Fruit fly (Drosophila melanogaster) whole organism, embryonic: ENCODE measurements around the gene CG10801.
A peak's percentile ranks its signal among the peaks of the same experiment; 100 is the strongest.

Experiments
- Atf3 ChIP-seq: fragments of 200-800 bp; sonication (Bioruptor generic); optimal IDR thresholded peaks from 3 replicates; lab custom pipeline; 2016; ENCODE audit warnings: missing biosample characterization, missing genetic modification characterization
- CG10321 ChIP-seq: fragments of 200-800 bp; sonication (Bioruptor generic); IDR thresholded peaks from 2 replicates; pipeline ENCODE4 v1.3.6; 2022; ENCODE audit warnings: missing biosample characterization, missing genetic modification characterization
- CG11085 ChIP-seq: fragments of 200-800 bp; sonication (Bioruptor generic); IDR thresholded peaks from 2 replicates; pipeline ENCODE4 v1.3.6; 2022; ENCODE audit warnings: missing biosample characterization, missing genetic modification characterization
- CG11093 ChIP-seq: fragments of 200-800 bp; sonication (Bioruptor generic); IDR thresholded peaks from 3 replicates; pipeline ENCODE4 v1.3.6; 2022; ENCODE audit warnings: missing biosample characterization, missing genetic modification characterization
- CG1233 ChIP-seq: fragments of 200-800 bp; sonication (Bioruptor generic); optimal IDR thresholded peaks from 4 replicates; lab custom pipeline; 2018; ENCODE audit warnings: missing biosample characterization, mild to moderate bottlenecking, missing genetic modification characterization
- CG14710 ChIP-seq: fragments of 200-800 bp; sonication (Bioruptor generic); optimal IDR thresholded peaks from 3 replicates; lab custom pipeline; 2019; ENCODE audit warnings: missing biosample characterization, mild to moderate bottlenecking, missing genetic modification characterization, moderate library complexity
- CG1603 ChIP-seq: fragments of 200-800 bp; sonication (Bioruptor generic); optimal IDR thresholded peaks from 2 replicates; lab custom pipeline; 2019; ENCODE audit warnings: missing biosample characterization, mild to moderate bottlenecking, missing genetic modification characterization, moderate library complexity
- CG16863 ChIP-seq: fragments of 200-800 bp; sonication (Bioruptor generic); optimal IDR thresholded peaks from 3 replicates; lab custom pipeline; 2016; ENCODE audit warnings: missing biosample characterization, missing genetic modification characterization
- CG17359 ChIP-seq: fragments of 200-800 bp; sonication (Bioruptor generic); optimal IDR thresholded peaks from 3 replicates; lab custom pipeline; 2018; ENCODE audit warnings: missing biosample characterization, mild to moderate bottlenecking, missing genetic modification characterization, moderate library complexity
- CG18011 ChIP-seq: fragments of 200-800 bp; sonication (Bioruptor generic); optimal IDR thresholded peaks from 2 replicates; lab custom pipeline; 2017; ENCODE audit warnings: missing biosample characterization, missing genetic modification characterization, mild to moderate bottlenecking, moderate library complexity, missing genotype
- CG2116 ChIP-seq: fragments of 200-800 bp; sonication (Bioruptor generic); optimal IDR thresholded peaks from 3 replicates; lab custom pipeline; 2018; ENCODE audit warnings: missing biosample characterization, mild to moderate bottlenecking, missing genetic modification characterization
- CG2199 ChIP-seq: fragments of 200-800 bp; sonication (Bioruptor generic); IDR thresholded peaks from 3 replicates; pipeline ENCODE4 v1.3.6; 2022; ENCODE audit warnings: missing biosample characterization, missing genetic modification characterization
- CG31224 ChIP-seq: fragments of 200-800 bp; sonication (Bioruptor generic); IDR thresholded peaks from 2 replicates; pipeline ENCODE4 v1.3.6; 2022; ENCODE audit warnings: missing biosample characterization, missing genetic modification characterization
- CG31441 ChIP-seq: fragments of 200-800 bp; sonication (Bioruptor generic); IDR thresholded peaks from 2 replicates; pipeline ENCODE4 v1.3.6; 2022; ENCODE audit warnings: missing biosample characterization, missing genetic modification characterization
- CG3163 ChIP-seq: fragments of 200-800 bp; sonication (Bioruptor generic); optimal IDR thresholded peaks from 3 replicates; lab custom pipeline; 2016; ENCODE audit warnings: missing biosample characterization, missing genetic modification characterization
- CG4617 ChIP-seq: fragments of 200-800 bp; sonication (Bioruptor generic); optimal IDR thresholded peaks from 3 replicates; lab custom pipeline; 2016; ENCODE audit warnings: missing biosample characterization, missing genetic modification characterization, borderline replicate concordance
- CG4854 ChIP-seq: fragments of 200-800 bp; sonication (Bioruptor generic); optimal IDR thresholded peaks from 2 replicates; lab custom pipeline; 2016; ENCODE audit warnings: missing biosample characterization, missing genetic modification characterization, inconsistent platforms
- CG5180 ChIP-seq: fragments of 200-800 bp; sonication (Bioruptor generic); optimal IDR thresholded peaks from 3 replicates; lab custom pipeline; 2017; ENCODE audit warnings: missing biosample characterization, missing genetic modification characterization, mild to moderate bottlenecking, moderate library complexity, missing genetic modification reagents
- CG6654 ChIP-seq: fragments of 200-800 bp; sonication (Bioruptor generic); optimal IDR thresholded peaks from 2 replicates; lab custom pipeline; 2017; ENCODE audit warnings: missing biosample characterization, mild to moderate bottlenecking, missing genetic modification characterization
- CG6813 ChIP-seq: fragments of 200-800 bp; sonication (Bioruptor generic); optimal IDR thresholded peaks from 2 replicates; lab custom pipeline; 2017; ENCODE audit warnings: missing biosample characterization, missing genetic modification characterization, mild to moderate bottlenecking, moderate library complexity, missing genetic modification reagents
- CG7271 ChIP-seq: fragments of 200-800 bp; sonication (Bioruptor generic); optimal IDR thresholded peaks from 2 replicates; lab custom pipeline; 2018; ENCODE audit warnings: missing biosample characterization, mild to moderate bottlenecking, missing genetic modification characterization, moderate library complexity
- CG9215 ChIP-seq: fragments of 200-800 bp; sonication (Bioruptor generic); IDR thresholded peaks from 2 replicates; pipeline ENCODE4 v1.3.6; 2022; ENCODE audit warnings: missing biosample characterization, missing genetic modification characterization
- Dref ChIP-seq: fragments of 200-800 bp; sonication (Bioruptor generic); IDR thresholded peaks from 2 replicates; pipeline ENCODE4 v1.3.6; 2022; ENCODE audit warnings: missing biosample characterization, missing genetic modification characterization
- ERR ChIP-seq: fragments of 200-800 bp; sonication (Bioruptor generic); optimal IDR thresholded peaks from 2 replicates; lab custom pipeline; 2016; ENCODE audit warnings: missing biosample characterization, missing genetic modification characterization
- Fer3 ChIP-seq: fragments of 200-800 bp; sonication (Bioruptor generic); optimal IDR thresholded peaks from 2 replicates; lab custom pipeline; 2018; ENCODE audit warnings: missing biosample characterization, mild to moderate bottlenecking, missing genetic modification characterization, moderate library complexity
- Gug ChIP-seq: fragments of 200-800 bp; sonication (Bioruptor generic); IDR thresholded peaks from 4 replicates; pipeline ENCODE4 v1.3.6; 2022; ENCODE audit warnings: missing biosample characterization, missing genetic modification characterization
- HHEX ChIP-seq: fragments of 200-800 bp; sonication (Bioruptor generic); optimal IDR thresholded peaks from 3 replicates; lab custom pipeline; 2017; ENCODE audit warnings: missing biosample characterization, mild to moderate bottlenecking, missing genetic modification characterization, missing genetic modification reagents
- Hr3 ChIP-seq: fragments of 200-800 bp; sonication (Bioruptor generic); optimal IDR thresholded peaks from 3 replicates; lab custom pipeline; 2016; ENCODE audit warnings: missing biosample characterization, missing genetic modification characterization
- Jarid2 ChIP-seq: fragments of 200-800 bp; sonication (Bioruptor generic); optimal IDR thresholded peaks from 3 replicates; lab custom pipeline; 2017; ENCODE audit warnings: mild to moderate bottlenecking, missing biosample characterization, missing genetic modification reagents, missing genetic modification characterization
- Mrtf ChIP-seq: fragments of 200-800 bp; sonication (Bioruptor generic); IDR thresholded peaks from 3 replicates; pipeline ENCODE4 v1.3.6; 2022; ENCODE audit warnings: missing biosample characterization, missing genetic modification characterization
- NC2α ChIP-seq: fragments of 200-800 bp; sonication (Bioruptor generic); optimal IDR thresholded peaks from 2 replicates; lab custom pipeline; 2016; ENCODE audit warnings: missing biosample characterization, missing genetic modification characterization
- Rfx ChIP-seq: fragments of 200-800 bp; sonication (Bioruptor generic); IDR thresholded peaks from 2 replicates; pipeline ENCODE4 v1.3.6; 2022; ENCODE audit warnings: missing biosample characterization, missing genetic modification characterization
- Sox100B ChIP-seq: fragments of 200-800 bp; sonication (Bioruptor generic); optimal IDR thresholded peaks from 3 replicates; lab custom pipeline; 2018; ENCODE audit warnings: missing biosample characterization, mild to moderate bottlenecking, missing genetic modification characterization
- Xrp1 ChIP-seq: fragments of 200-800 bp; sonication (Bioruptor generic); IDR thresholded peaks from 2 replicates; pipeline ENCODE4 v1.3.6; 2022; ENCODE audit warnings: missing biosample characterization, missing genetic modification characterization
- ara ChIP-seq: fragments of 200-800 bp; sonication (Bioruptor generic); IDR thresholded peaks from 2 replicates; pipeline ENCODE4 v1.3.6; 2022; ENCODE audit warnings: missing biosample characterization, missing genetic modification characterization
- bigmax ChIP-seq: fragments of 200-800 bp; sonication (Bioruptor generic); optimal IDR thresholded peaks from 2 replicates; lab custom pipeline; 2018; ENCODE audit warnings: missing biosample characterization, mild to moderate bottlenecking, missing genetic modification characterization
- caup ChIP-seq: fragments of 200-800 bp; sonication (Bioruptor generic); optimal IDR thresholded peaks from 3 replicates; lab custom pipeline; 2017; ENCODE audit warnings: missing biosample characterization, mild to moderate bottlenecking, missing genetic modification characterization, moderate library complexity; ENCODE audit not compliant: severe bottlenecking
- chm ChIP-seq: fragments of 200-800 bp; sonication (Bioruptor generic); IDR thresholded peaks from 2 replicates; pipeline ENCODE4 v1.3.6; 2022; ENCODE audit warnings: missing biosample characterization, missing genetic modification characterization
- da ChIP-seq: fragments of 200-800 bp; sonication (Bioruptor generic); optimal IDR thresholded peaks from 2 replicates; lab custom pipeline; 2016; ENCODE audit warnings: missing biosample characterization, missing genetic modification characterization
- kah ChIP-seq: fragments of 200-800 bp; sonication (Bioruptor generic); optimal IDR thresholded peaks from 2 replicates; lab custom pipeline; 2018; ENCODE audit warnings: missing biosample characterization, mild to moderate bottlenecking, missing genetic modification characterization
- ken ChIP-seq: fragments of 200-800 bp; sonication (Bioruptor generic); IDR thresholded peaks from 3 replicates; pipeline ENCODE4 v1.3.6; 2022; ENCODE audit warnings: missing biosample characterization, missing genetic modification characterization
- lola ChIP-seq, 3 experiments: fragments of >200 bp in 2 of 3; fragments of 200-800 bp in 1 of 3; sonication (Bioruptor generic) in 1 of 3; optimal IDR thresholded peaks; 2 replicates each; lab custom pipeline; 2017 to 2019; ENCODE audit warnings: missing biosample characterization in 3 of 3, missing genetic modification characterization in 3 of 3, mild to moderate bottlenecking in 1 of 3, moderate library complexity in 1 of 3
- ro ChIP-seq: fragments of 200-800 bp; sonication (Bioruptor generic); IDR thresholded peaks from 2 replicates; pipeline ENCODE4 v1.3.6; 2022; ENCODE audit warnings: missing biosample characterization, missing genetic modification characterization
- salm ChIP-seq: fragments of 200-800 bp; sonication (Bioruptor generic); optimal IDR thresholded peaks from 2 replicates; lab custom pipeline; 2018; ENCODE audit warnings: missing biosample characterization, mild to moderate bottlenecking, missing genetic modification characterization
- sisA ChIP-seq: fragments of 200-800 bp; sonication (Bioruptor generic); IDR thresholded peaks from 2 replicates; pipeline ENCODE4 v1.3.6; 2022; ENCODE audit warnings: missing biosample characterization, missing genetic modification characterization
- sob ChIP-seq: fragments of 200-800 bp; sonication (Bioruptor generic); IDR thresholded peaks from 2 replicates; pipeline ENCODE4 v1.3.6; 2022; ENCODE audit warnings: missing biosample characterization, missing genetic modification characterization
- stwl ChIP-seq: fragments of 200-800 bp; sonication (Bioruptor generic); optimal IDR thresholded peaks from 3 replicates; lab custom pipeline; 2018; ENCODE audit warnings: missing biosample characterization, mild to moderate bottlenecking, missing genetic modification characterization, moderate library complexity
- tll ChIP-seq, 2 experiments: fragments of 200-800 bp in 1 of 2; fragments of >200 bp in 1 of 2; sonication (Bioruptor generic) in 1 of 2; optimal IDR thresholded peaks; 2 replicates each; lab custom pipeline; 2017 to 2019; ENCODE audit warnings: missing biosample characterization in 2 of 2, missing genetic modification characterization in 2 of 2, mild to moderate bottlenecking in 1 of 2, moderate library complexity in 1 of 2
- ttk ChIP-seq: fragments of 200-800 bp; sonication (Bioruptor generic); IDR thresholded peaks from 2 replicates; pipeline ENCODE4 v2.1.2; 2022; ENCODE audit warnings: missing biosample characterization, missing genetic modification characterization
- wdn ChIP-seq: fragments of 200-800 bp; sonication (Bioruptor generic); IDR thresholded peaks from 2 replicates; pipeline ENCODE4 v1.3.6; 2022; ENCODE audit warnings: missing biosample characterization, missing genetic modification characterization

Gene CG10801

dm6 chrX:3424963-3425362, 35.4 kb upstream of the CG10801 start (continued):
- peak; percentile 87 for TF ChIP-seq chm (GFP tag; lab: Robert Waterston, UW)
- peak; percentile 37 for TF ChIP-seq CG3163 (GFP tag; lab: Kevin White, UChicago)
- peak; percentile 45 for TF ChIP-seq Jarid2 (GFP tag; lab: Kevin White, UChicago)
- peak; percentile 63 for TF ChIP-seq ro (GFP tag; lab: Robert Waterston, UW)
- TF ChIP-seq CG4617: peak; percentile 32
- TF ChIP-seq ttk (GFP tag; lab: Robert Waterston, UW): peak; percentile 81
- TF ChIP-seq CG1233: peak; percentile 63
- peak; percentile 26; the same call in 1 of the 2 replicates for TF ChIP-seq CG10321 (GFP tag; lab: Robert Waterston, UW)
- peak; percentile 46 for TF ChIP-seq CG2116 (GFP tag; lab: Kevin White, UChicago)
- TF ChIP-seq CG6813 (GFP tag; lab: Kevin White, UChicago): peak; percentile 60
- TF ChIP-seq CG2199 (GFP tag; lab: Robert Waterston, UW): peak; percentile 42; the same call in 1 of the 3 replicates
- peak; percentile 48 for TF ChIP-seq CG6654 (GFP tag; lab: Kevin White, UChicago)
- peak; percentile 42 for TF ChIP-seq kah (GFP tag; lab: Kevin White, UChicago)
- TF ChIP-seq ara (GFP tag; lab: Robert Waterston, UW): peak; percentile 86
- peak; percentile 75 for TF ChIP-seq Gug (GFP tag; lab: Robert Waterston, UW)
- TF ChIP-seq Dref (GFP tag; lab: Robert Waterston, UW): no peak
- TF ChIP-seq ken: peak; percentile 71
- TF ChIP-seq Fer3 (tag; lab: Kevin White, UChicago): peak; percentile 68
- peak; percentile 72 for TF ChIP-seq caup (GFP tag; lab: Kevin White, UChicago)
- peak; percentile 90 for TF ChIP-seq CG31441
- peak; percentile 82 for TF ChIP-seq sisA (GFP tag; lab: Robert Waterston, UW)
- TF ChIP-seq wdn (GFP tag; lab: Robert Waterston, UW): peak; percentile 71
- TF ChIP-seq CG17359 (tag; lab: Kevin White, UChicago): peak; percentile 89
- TF ChIP-seq Atf3 (GFP tag; lab: Kevin White, UChicago): peak; percentile 58
- TF ChIP-seq CG4854 (GFP tag; lab: Kevin White, UChicago): peak; percentile 67
- TF ChIP-seq Hr3 (GFP tag; lab: Kevin White, UChicago): peak; percentile 79
- TF ChIP-seq da (GFP tag; lab: Kevin White, UChicago): peak; percentile 12
- peak; percentile 74 for TF ChIP-seq CG11093
- peak; percentile 61 for TF ChIP-seq CG11085 (GFP tag; lab: Robert Waterston, UW)
- no peak for TF ChIP-seq NC2α (GFP tag; lab: Kevin White, UChicago)
- TF ChIP-seq ERR (GFP tag; lab: Kevin White, UChicago): peak; percentile 46
- TF ChIP-seq CG7271 (tag; lab: Kevin White, UChicago): no peak
- TF ChIP-seq Sox100B (GFP tag; lab: Kevin White, UChicago): peak; percentile 70
- peak; percentile 48 for TF ChIP-seq CG18011 (GFP tag; lab: Kevin White, UChicago)
- TF ChIP-seq CG5180 (GFP tag; lab: Kevin White, UChicago): peak; percentile 27
- TF ChIP-seq sob (GFP tag; lab: Robert Waterston, UW): peak; percentile 83
- TF ChIP-seq CG9215: peak; percentile 52; the same call in 1 of the 2 replicates
- TF ChIP-seq CG1603 (tag; lab: Kevin White, UChicago): peak; percentile 87
- no peak for TF ChIP-seq stwl
- TF ChIP-seq CG31224 (GFP tag; lab: Robert Waterston, UW): peak; percentile 72
- TF ChIP-seq CG14710 (tag; lab: Kevin White, UChicago): peak; percentile 58
- no peak for TF ChIP-seq tll (GFP tag; optimal IDR thresholded peaks at IDR 0.05; lab: Kevin White, UChicago)
- TF ChIP-seq Xrp1 (GFP tag; lab: Robert Waterston, UW): peak; percentile 89
- peak; percentile 85 for TF ChIP-seq Rfx
- TF ChIP-seq salm (tag; lab: Kevin White, UChicago): peak; percentile 82
- TF ChIP-seq CG16863 (GFP tag; lab: Kevin White, UChicago): peak; percentile 76
- TF ChIP-seq lola (GFP tag; optimal IDR thresholded peaks at IDR 0.05; lab: Kevin White, UChicago): peak in 1 of 3 experiments; percentile 61
- peak; percentile 66; the same call in 2 of the 3 replicates for TF ChIP-seq Mrtf
- TF ChIP-seq bigmax (GFP tag; lab: Kevin White, UChicago): peak; percentile 10
- peak; percentile 75 for TF ChIP-seq HHEX (GFP tag; lab: Kevin White, UChicago)
